Fruit fly (Drosophila melanogaster) whole organism, embryonic: ENCODE measurements around the gene Agpat1.

Source experiments
- Abd-B ChIP-seq: fragments of 200-800 bp; sonication (Bioruptor generic); optimal IDR thresholded peaks from 2 replicates; lab custom pipeline; 2018; ENCODE audit warnings: missing biosample characterization, mild to moderate bottlenecking, missing genetic modification characterization, moderate library complexity
- Antp ChIP-seq: fragments of 200-800 bp; sonication (Bioruptor generic); optimal IDR thresholded peaks from 3 replicates; lab custom pipeline; 2016; ENCODE audit warnings: missing biosample characterization, missing genetic modification characterization
- B-H2 ChIP-seq: fragments of 200-800 bp; sonication (Bioruptor generic); optimal IDR thresholded peaks from 2 replicates; lab custom pipeline; 2018; ENCODE audit warnings: missing biosample characterization, mild to moderate bottlenecking, missing genetic modification characterization
- CG10959 ChIP-seq: fragments of 200-800 bp; sonication (Bioruptor generic); IDR thresholded peaks from 2 replicates; pipeline ENCODE4 v1.3.6; 2022; ENCODE audit warnings: missing biosample characterization, missing genetic modification characterization
- CG12104 ChIP-seq: fragments of 200-800 bp; sonication (Bioruptor generic); optimal IDR thresholded peaks from 3 replicates; lab custom pipeline; 2016; ENCODE audit warnings: missing biosample characterization, missing genetic modification characterization
- CG1233 ChIP-seq: fragments of 200-800 bp; sonication (Bioruptor generic); optimal IDR thresholded peaks from 4 replicates; lab custom pipeline; 2018; ENCODE audit warnings: missing biosample characterization, mild to moderate bottlenecking, missing genetic modification characterization
- CG13424 ChIP-seq: fragments of 200-800 bp; sonication (Bioruptor generic); optimal IDR thresholded peaks from 2 replicates; lab custom pipeline; 2019; ENCODE audit warnings: missing biosample characterization, mild to moderate bottlenecking, missing genetic modification characterization, moderate library complexity
- CG16815 ChIP-seq: fragments of 200-800 bp; sonication (Bioruptor generic); optimal IDR thresholded peaks from 3 replicates; lab custom pipeline; 2017; ENCODE audit warnings: missing biosample characterization, mild to moderate bottlenecking, missing genetic modification characterization
- CG17385 ChIP-seq: fragments of 200-800 bp; sonication (Bioruptor generic); optimal IDR thresholded peaks from 3 replicates; lab custom pipeline; 2018; ENCODE audit warnings: missing biosample characterization, mild to moderate bottlenecking, missing genetic modification characterization
- CG17612 ChIP-seq: fragments of 200-800 bp; sonication (Bioruptor generic); IDR thresholded peaks from 2 replicates; pipeline ENCODE4 v1.3.6; 2022; ENCODE audit warnings: missing biosample characterization, missing genetic modification characterization
- CG17802 ChIP-seq: fragments of 200-800 bp; sonication (Bioruptor generic); optimal IDR thresholded peaks from 2 replicates; lab custom pipeline; 2018; ENCODE audit warnings: missing biosample characterization, mild to moderate bottlenecking, missing genetic modification characterization, moderate library complexity
- CG17912 ChIP-seq: fragments of 200-800 bp; sonication (Bioruptor generic); optimal IDR thresholded peaks from 2 replicates; lab custom pipeline; 2018; ENCODE audit warnings: missing biosample characterization, mild to moderate bottlenecking, missing genetic modification characterization
- CG2202 ChIP-seq: fragments of 200-800 bp; sonication (Bioruptor generic); optimal IDR thresholded peaks from 2 replicates; lab custom pipeline; 2018; ENCODE audit warnings: missing biosample characterization, mild to moderate bottlenecking, missing genetic modification characterization
- CG2712 ChIP-seq: fragments of 200-800 bp; optimal IDR thresholded peaks from 3 replicates; lab custom pipeline; 2019; ENCODE audit warnings: missing biosample characterization, mild to moderate bottlenecking, missing genetic modification characterization, moderate library complexity
- CG34224 ChIP-seq: fragments of 200-800 bp; sonication (Bioruptor generic); IDR thresholded peaks from 3 replicates; pipeline ENCODE4 v1.3.6; 2022; ENCODE audit warnings: missing biosample characterization, missing genetic modification characterization; ENCODE audit not compliant: partially characterized antibody
- CG34376 ChIP-seq: fragments of 200-800 bp; sonication (Bioruptor generic); optimal IDR thresholded peaks from 2 replicates; lab custom pipeline; 2018; ENCODE audit warnings: missing biosample characterization, mild to moderate bottlenecking, missing genetic modification characterization
- CG4328 ChIP-seq: fragments of 200-800 bp; sonication (Bioruptor generic); optimal IDR thresholded peaks from 3 replicates; lab custom pipeline; 2017; ENCODE audit warnings: missing biosample characterization, missing genetic modification reagents, missing genetic modification characterization
- CG4404 ChIP-seq: fragments of 200-800 bp; sonication (Bioruptor generic); IDR thresholded peaks from 2 replicates; pipeline ENCODE4 v1.3.6; 2022; ENCODE audit warnings: missing biosample characterization, missing genetic modification characterization
- CG8281 ChIP-seq: fragments of 200-800 bp; sonication (Bioruptor generic); optimal IDR thresholded peaks from 2 replicates; lab custom pipeline; 2018; ENCODE audit warnings: missing biosample characterization, mild to moderate bottlenecking, missing genetic modification characterization, moderate library complexity
- CG8359 ChIP-seq: fragments of 200-800 bp; sonication (Bioruptor generic); optimal IDR thresholded peaks from 2 replicates; lab custom pipeline; 2017; ENCODE audit warnings: missing biosample characterization, mild to moderate bottlenecking, missing genetic modification characterization, borderline replicate concordance
- CG8765 ChIP-seq: fragments of 200-800 bp; sonication (Bioruptor generic); IDR thresholded peaks from 2 replicates; pipeline ENCODE4 v1.3.6; 2022; ENCODE audit warnings: missing biosample characterization, missing genetic modification characterization
- CG8924 ChIP-seq: fragments of 200-800 bp; optimal IDR thresholded peaks from 3 replicates; lab custom pipeline; 2019; ENCODE audit warnings: missing biosample characterization, mild to moderate bottlenecking, missing genetic modification characterization, moderate library complexity
- CG9437 ChIP-seq: fragments of 200-800 bp; sonication (Bioruptor generic); optimal IDR thresholded peaks from 2 replicates; lab custom pipeline; 2018; ENCODE audit warnings: missing biosample characterization, mild to moderate bottlenecking, missing genetic modification characterization
- Hmr ChIP-seq: fragments of 200-800 bp; sonication (Bioruptor generic); optimal IDR thresholded peaks from 3 replicates; lab custom pipeline; 2017; ENCODE audit warnings: mild to moderate bottlenecking, missing biosample characterization, missing genetic modification reagents, missing genetic modification characterization
- Hr3 ChIP-seq: fragments of 200-800 bp; sonication (Bioruptor generic); optimal IDR thresholded peaks from 3 replicates; lab custom pipeline; 2016; ENCODE audit warnings: missing biosample characterization, missing genetic modification characterization
- Lhr ChIP-seq: fragments of 200-800 bp; sonication (Bioruptor generic); optimal IDR thresholded peaks from 3 replicates; lab custom pipeline; 2017; ENCODE audit warnings: mild to moderate bottlenecking, missing biosample characterization, missing genetic modification reagents, missing genetic modification characterization
- Oli ChIP-seq: fragments of 200-800 bp; sonication (Bioruptor generic); optimal IDR thresholded peaks from 2 replicates; lab custom pipeline; 2018; ENCODE audit warnings: missing biosample characterization, mild to moderate bottlenecking, missing genetic modification characterization, moderate library complexity
- Scr ChIP-seq: fragments of 200-800 bp; sonication (Bioruptor generic); IDR thresholded peaks from 2 replicates; pipeline ENCODE4 v1.3.6; 2022; ENCODE audit warnings: missing biosample characterization, missing genetic modification characterization; ENCODE audit not compliant: partially characterized antibody
- YL-1 ChIP-seq: fragments of 200-800 bp; sonication (Bioruptor generic); optimal IDR thresholded peaks from 3 replicates; lab custom pipeline; 2017; ENCODE audit warnings: missing biosample characterization, mild to moderate bottlenecking, missing genetic modification characterization
- bbx ChIP-seq: fragments of 200-800 bp; sonication (Bioruptor generic); IDR thresholded peaks from 2 replicates; pipeline ENCODE4 v1.3.6; 2022; ENCODE audit warnings: missing biosample characterization, missing genetic modification characterization; ENCODE audit not compliant: partially characterized antibody
- chinmo ChIP-seq: fragments of 200-800 bp; sonication (Bioruptor generic); IDR thresholded peaks from 4 replicates; pipeline ENCODE4 v1.3.6; 2022; ENCODE audit warnings: missing biosample characterization, missing genetic modification characterization; ENCODE audit not compliant: partially characterized antibody
- dan ChIP-seq: fragments of 200-800 bp; sonication (Bioruptor generic); IDR thresholded peaks from 2 replicates; pipeline ENCODE4 v1.3.6; 2022; ENCODE audit warnings: missing biosample characterization, missing genetic modification characterization
- fru ChIP-seq: fragments of >200 bp; optimal IDR thresholded peaks from 2 replicates; lab custom pipeline; 2017
- her ChIP-seq: fragments of 200-800 bp; sonication (Bioruptor generic); optimal IDR thresholded peaks from 2 replicates; lab custom pipeline; 2016; ENCODE audit warnings: missing biosample characterization, missing genetic modification characterization
- lbe ChIP-seq: fragments of 200-800 bp; sonication (Bioruptor generic); optimal IDR thresholded peaks from 2 replicates; lab custom pipeline; 2016; ENCODE audit warnings: missing biosample characterization, mild to moderate bottlenecking, missing genetic modification characterization
- onecut ChIP-seq: fragments of 200-800 bp; sonication (Bioruptor generic); IDR thresholded peaks from 2 replicates; pipeline ENCODE4 v1.3.6; 2022; ENCODE audit warnings: missing biosample characterization, missing genetic modification characterization
- p53 ChIP-seq: fragments of 200-800 bp; sonication (Bioruptor generic); optimal IDR thresholded peaks from 2 replicates; lab custom pipeline; 2016; ENCODE audit warnings: missing biosample characterization, missing genetic modification characterization
- pan ChIP-seq, 4 experiments: fragments of >200 bp in 3 of 4; fragments of 200-800 bp in 1 of 4; sonication (Bioruptor generic) in 1 of 4; optimal IDR thresholded peaks in 3 of 4; IDR thresholded peaks in 1 of 4; 2 replicates each; pipeline versions ENCODE4 v1.3.6 to Lab custom; 2017 to 2022; ENCODE audit warnings: missing biosample characterization in 2 of 4, missing genetic modification characterization in 2 of 4, mixed read lengths in 1 of 4
- pb ChIP-seq: fragments of 200-800 bp; sonication (Bioruptor generic); optimal IDR thresholded peaks from 3 replicates; lab custom pipeline; 2016; ENCODE audit warnings: missing biosample characterization, missing genetic modification characterization
- peb ChIP-seq: fragments of 200-800 bp; sonication (Bioruptor generic); IDR thresholded peaks from 2 replicates; pipeline ENCODE4 v1.3.6; 2022; ENCODE audit warnings: missing biosample characterization, missing genetic modification characterization
- pho ChIP-seq: fragments of 200-800 bp; sonication (Bioruptor generic); optimal IDR thresholded peaks from 2 replicates; lab custom pipeline; 2016; ENCODE audit warnings: missing biosample characterization, missing genetic modification characterization
- phol ChIP-seq: fragments of 200-800 bp; sonication (Bioruptor generic); optimal IDR thresholded peaks from 3 replicates; lab custom pipeline; 2018; ENCODE audit warnings: missing biosample characterization, mild to moderate bottlenecking, missing genetic modification characterization, moderate library complexity
- prd ChIP-seq, 3 experiments: fragments of >200 bp in 2 of 3; fragments of 200-800 bp in 1 of 3; sonication (Bioruptor generic) in 1 of 3; optimal IDR thresholded peaks in 2 of 3; IDR thresholded peaks in 1 of 3; 2 replicates in 2 of 3; 3 replicates in 1 of 3; pipeline versions ENCODE4 v1.3.6 to Lab custom; 2017 to 2022; ENCODE audit warnings: missing biosample characterization in 1 of 3, missing genetic modification characterization in 1 of 3
- pum ChIP-seq: fragments of 200-800 bp; sonication (Bioruptor generic); optimal IDR thresholded peaks from 2 replicates; lab custom pipeline; 2016; ENCODE audit warnings: missing biosample characterization, missing genetic modification characterization
- scrt ChIP-seq: fragments of 200-800 bp; sonication (Bioruptor generic); optimal IDR thresholded peaks from 2 replicates; lab custom pipeline; 2018; ENCODE audit warnings: missing biosample characterization, mild to moderate bottlenecking, missing genetic modification characterization, moderate library complexity
- sim ChIP-seq: fragments of 200-800 bp; sonication (Bioruptor generic); IDR thresholded peaks from 2 replicates; pipeline ENCODE4 v1.3.6; 2022; ENCODE audit warnings: missing biosample characterization, missing genetic modification characterization
- stwl ChIP-seq: fragments of 200-800 bp; sonication (Bioruptor generic); optimal IDR thresholded peaks from 3 replicates; lab custom pipeline; 2018; ENCODE audit warnings: missing biosample characterization, mild to moderate bottlenecking, missing genetic modification characterization, moderate library complexity
- wor ChIP-seq: fragments of 200-800 bp; sonication (Bioruptor generic); IDR thresholded peaks from 2 replicates; pipeline ENCODE4 v1.3.6; 2022; ENCODE audit warnings: missing biosample characterization, missing genetic modification characterization

Agpat1 gene

DNA sequence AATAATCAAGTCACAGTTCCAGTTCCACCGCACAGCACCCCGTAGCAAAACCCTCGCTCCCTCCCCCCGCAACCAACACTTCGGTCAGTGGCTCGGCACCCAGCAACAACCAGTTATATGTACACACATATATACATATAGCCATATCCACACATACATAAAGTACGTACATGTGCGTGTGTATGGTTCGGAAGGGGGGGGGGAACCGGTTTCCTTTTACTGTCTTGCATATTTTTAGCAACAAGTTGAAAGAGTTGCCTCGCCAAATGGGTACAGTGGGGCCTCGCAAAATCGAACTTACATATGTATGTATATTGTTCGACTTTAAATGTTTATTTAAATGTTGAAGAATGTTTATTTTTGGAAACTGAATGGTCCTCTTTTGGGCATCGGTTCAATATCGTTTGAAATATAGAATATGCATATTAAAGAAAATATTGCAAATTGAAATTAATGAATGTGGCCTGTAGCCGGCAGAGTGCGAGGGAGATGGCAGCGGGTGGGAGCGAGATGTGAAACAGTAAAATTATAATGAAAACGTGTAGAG, 10.0 kb upstream of the Agpat1 start (continued):
- TF ChIP-seq CG13424 (tag; lab: Kevin White, UChicago) (peak; percentile 74), CG2712 (tag; lab: Kevin White, UChicago) (peak; percentile 63), pb (peak; percentile 40), prd (optimal IDR thresholded peaks at IDR 0.05; lab: Kevin White, UChicago) (no peak), prd (GFP tag; IDR thresholded peaks at IDR 0.05; lab: Robert Waterston, UW) (peak; percentile 81; the same call in 2 of the 3 replicates), p53 (GFP tag; lab: Kevin White, UChicago) (no peak), pho (GFP tag; lab: Kevin White, UChicago) (peak; percentile 81), CG17912 (GFP tag; lab: Kevin White, UChicago) (no peak), CG16815 (GFP tag; lab: Kevin White, UChicago) (peak; percentile 52), chinmo (GFP tag; lab: Robert Waterston, UW) (peak; percentile 80; the same call in 3 of the 4 replicates), CG4404 (GFP tag; lab: Robert Waterston, UW) (peak; percentile 69), Hmr (GFP tag; lab: Kevin White, UChicago) (peak; percentile 83), Abd-B (peak; percentile 61), her (GFP tag; lab: Kevin White, UChicago) (peak; percentile 48), Hr3 (GFP tag; lab: Kevin White, UChicago) (peak; percentile 33), YL-1 (GFP tag; lab: Kevin White, UChicago) (no peak), CG17385 (GFP tag; lab: Kevin White, UChicago) (peak; percentile 66), CG9437 (GFP tag; lab: Kevin White, UChicago) (peak; percentile 62), scrt (GFP tag; lab: Kevin White, UChicago) (peak; percentile 91), wor (GFP tag; lab: Robert Waterston, UW) (peak; percentile 40; the same call in 1 of the 2 replicates), CG8281 (tag; lab: Kevin White, UChicago) (peak; percentile 42), CG34224 (GFP tag; lab: Robert Waterston, UW) (no peak), lbe (GFP tag; lab: Kevin White, UChicago) (peak; percentile 85), Scr (no peak), CG4328 (peak; percentile 66), Oli (tag; lab: Kevin White, UChicago) (peak; percentile 64), CG1233 (GFP tag; lab: Kevin White, UChicago) (peak; percentile 56), phol (tag; lab: Kevin White, UChicago) (peak; percentile 57), CG17802 (no peak), Lhr (peak; percentile 4), sim (GFP tag; lab: Robert Waterston, UW) (0 out of 2 replicates have a peak, but pooled peaks have one; percentile 34), dan (GFP tag; lab: Robert Waterston, UW) (no peak), CG17612 (GFP tag; lab: Robert Waterston, UW) (peak; percentile 67), B-H2 (peak; percentile 73), stwl (tag; lab: Kevin White, UChicago) (no peak), CG8359 (GFP tag; lab: Kevin White, UChicago) (no peak), CG10959 (GFP tag; lab: Robert Waterston, UW) (no peak), pan (optimal IDR thresholded peaks at IDR 0.05; lab: Kevin White, UChicago) (no peak), pan (GFP tag; optimal IDR thresholded peaks at IDR 0.05 in 1 of 2, IDR thresholded peaks at IDR 0.05 in 1 of 2) (peak in 1 of 2 experiments; percentile 78), pum (peak; percentile 51), CG2202 (tag; lab: Kevin White, UChicago) (no peak), CG8765 (GFP tag; lab: Robert Waterston, UW) (peak; percentile 53; the same call in 1 of the 2 replicates), peb (GFP tag; lab: Robert Waterston, UW) (peak; percentile 32; the same call in 1 of the 2 replicates), CG8924 (peak; percentile 70), CG12104 (GFP tag; lab: Kevin White, UChicago) (no peak), onecut (GFP tag; lab: Robert Waterston, UW) (peak; percentile 38), CG34376 (GFP tag; lab: Kevin White, UChicago) (peak; percentile 5), bbx (GFP tag; lab: Robert Waterston, UW) (no peak), Antp (peak; percentile 39), fru (lab: Kevin White, UChicago) (no peak)
